Worm (Caenorhabditis elegans): ENCODE data around the gene F19B10.5.
A peak's percentile ranks its signal among the peaks of the same experiment; 100 is the strongest.

Gene F19B10.5

ce11 chrII:3634765-3635164 is 20.7 kb upstream of the F19B10.5 start:
- no peak for TF ChIP-seq attf-3 (GFP tag; conservative IDR thresholded peaks at IDR 0.05)
- peak; percentile 50 for TF ChIP-seq snpc-1.1 (tag; optimal IDR thresholded peaks at IDR 0.05; ENCODE audit: insufficient read depth)
- peak; percentile 33 for TF ChIP-seq snpc-4 (GFP tag; optimal IDR thresholded peaks at IDR 0.05)
- TF ChIP-seq snpc-4 (tag; optimal IDR thresholded peaks at IDR 0.05) = peak in 3 of 4 experiments; percentile 59 to 89 (median 79)
- no peak for TF ChIP-seq lsy-27 (tag; optimal IDR thresholded peaks at IDR 0.05; ENCODE audit: borderline replicate concordance, insufficient read depth)
- peak; percentile 36; the same call in 1 of the 2 replicates for TF ChIP-seq hmg-1.2 (GFP tag; IDR thresholded peaks at IDR 0.05)

DNA sequence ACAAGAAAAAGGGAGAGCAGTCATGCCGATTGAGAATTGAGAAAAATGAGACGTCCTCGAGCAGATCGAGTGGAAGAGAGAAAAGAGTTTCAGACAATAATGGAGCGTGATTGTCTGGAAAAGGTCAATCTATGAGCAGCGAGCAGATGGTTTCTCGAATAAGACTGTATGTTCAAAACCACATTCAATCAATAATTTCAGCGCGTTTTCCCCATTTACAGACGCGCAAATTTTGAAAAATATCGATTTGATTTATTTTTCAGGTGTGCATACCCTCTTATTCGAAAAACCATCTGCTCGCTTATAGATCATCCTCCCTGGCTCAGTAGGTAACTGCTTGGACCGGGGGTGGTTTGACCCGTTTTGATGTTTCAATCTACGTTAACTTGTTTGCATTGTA is 16.2 kb upstream of the F19B10.5 start, which contains the start of gene fbxb-31:
Gene fbxb-31, minus strand, starts transcription at position 101 of the 400 bp plus-strand sequence.
- TF ChIP-seq ceh-40 (GFP tag; IDR thresholded peaks at IDR 0.05) = no peak
- no peak for TF ChIP-seq mes-4 (tag; optimal IDR thresholded peaks at IDR 0.05)
- no peak for TF ChIP-seq Y79H2A.3 (GFP tag; conservative IDR thresholded peaks at IDR 0.05)
- TF ChIP-seq lir-1 (GFP tag; conservative IDR thresholded peaks at IDR 0.05) = no peak
- TF ChIP-seq nhr-179 (tag; optimal IDR thresholded peaks at IDR 0.05) = no peak
- no peak for TF ChIP-seq F57A8.1 (GFP tag; optimal IDR thresholded peaks at IDR 0.05)
- TF ChIP-seq snpc-1.3 (tag; optimal IDR thresholded peaks at IDR 0.05; ENCODE audit: insufficient read depth) = no peak

DNA sequence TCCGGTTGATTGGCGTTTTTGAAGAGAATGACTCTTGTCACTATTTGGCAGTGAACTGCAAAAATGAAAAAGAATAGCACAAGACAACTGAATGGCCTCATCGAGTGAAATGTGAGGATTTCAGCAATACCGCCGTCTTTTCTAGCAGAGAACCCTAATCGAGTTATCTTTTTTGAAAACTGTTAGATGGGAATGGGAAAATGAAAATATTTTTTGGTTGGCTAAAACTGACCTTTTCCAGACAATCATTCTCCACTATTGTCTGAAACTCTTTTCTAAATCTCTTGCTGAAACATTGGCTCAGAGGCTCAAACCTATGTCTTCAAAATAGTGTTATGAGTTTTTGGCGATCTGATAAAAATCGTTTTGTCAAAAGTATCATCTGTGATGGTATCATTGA is 15.3 kb upstream of the F19B10.5 start, which contains the start of gene M151.10:
Gene M151.10, minus strand, starts transcription at position 101 of the 400 bp plus-strand sequence.
- TF ChIP-seq C06A6.2 (GFP tag; conservative IDR thresholded peaks at IDR 0.05) (no peak), attf-6 (GFP tag; IDR thresholded peaks at IDR 0.05) (no peak), T07F8.4 (tag; optimal IDR thresholded peaks at IDR 0.05) (no peak), snpc-1.1 (tag; optimal IDR thresholded peaks at IDR 0.05; ENCODE audit: insufficient read depth) (no peak), ztf-22 (GFP tag; optimal IDR thresholded peaks at IDR 0.05) (no peak), Y79H2A.3 (GFP tag; conservative IDR thresholded peaks at IDR 0.05) (no peak), Y56A3A.18 (GFP tag; IDR thresholded peaks at IDR 0.05) (no peak)

- no peak for TF ChIP-seq nhr-120 (GFP tag; IDR thresholded peaks at IDR 0.05)
- TF ChIP-seq K12H6.12 (tag; optimal IDR thresholded peaks at IDR 0.05) = no peak
- TF ChIP-seq B0035.1 (tag; optimal IDR thresholded peaks at IDR 0.05) = no peak
- no peak for TF ChIP-seq lsl-1 (GFP tag; optimal IDR thresholded peaks at IDR 0.05)
- no peak for TF ChIP-seq let-526 (GFP tag; IDR thresholded peaks at IDR 0.05)
- no peak for TF ChIP-seq sptf-2 (GFP tag; optimal IDR thresholded peaks at IDR 0.05)
- no peak for TF ChIP-seq F37B4.10 (GFP tag; IDR thresholded peaks at IDR 0.05)
- no peak for TF ChIP-seq lin-35 (GFP tag; optimal IDR thresholded peaks at IDR 0.05)
- no peak for TF ChIP-seq gei-17 (GFP tag; optimal IDR thresholded peaks at IDR 0.05)
- TF ChIP-seq egl-44 (GFP tag; IDR thresholded peaks at IDR 0.05) = no peak
- TF ChIP-seq atf-7 (tag; optimal IDR thresholded peaks at IDR 0.05) = no peak
- no peak for TF ChIP-seq T07F8.4 (tag; optimal IDR thresholded peaks at IDR 0.05)
- TF ChIP-seq Y56A3A.18 (GFP tag; IDR thresholded peaks at IDR 0.05) = no peak
- no peak for TF ChIP-seq cebp-1 (GFP tag; IDR thresholded peaks at IDR 0.05)
- TF ChIP-seq cebp-1 (tag; optimal IDR thresholded peaks at IDR 0.05) = no peak
- TF ChIP-seq zfh-2 (GFP tag; conservative IDR thresholded peaks at IDR 0.05) = no peak
- no peak for TF ChIP-seq ztf-3 (GFP tag; optimal IDR thresholded peaks at IDR 0.05)
- TF ChIP-seq D2030.7 (GFP tag; IDR thresholded peaks at IDR 0.05) = no peak
These were observed 14.3 kb upstream of the F19B10.5 start, which contains the start of gene M151.1 for ce11 chrII:3641197-3641596. Gene M151.1, plus strand, starts transcription at chrII:3641497.
